Worm (Caenorhabditis elegans): ENCODE data around the gene F22F7.3.

F22F7.3 gene

ce11 chrV:2121910-2122362 is 11.5 kb downstream of the F22F7.3 start, which contains the start of gene F22F7.8:
F22F7.8 (minus strand) TSS chrV:2121960.
- TF ChIP-seq K09A11.1 (tag; optimal IDR thresholded peaks at IDR 0.05; ENCODE audit: insufficient read depth) (no peak), ceh-24 (tag; optimal IDR thresholded peaks at IDR 0.05) (no peak), ceh-19 (GFP tag; optimal IDR thresholded peaks at IDR 0.05) (no peak), pag-3 (tag; optimal IDR thresholded peaks at IDR 0.05; ENCODE audit: borderline replicate concordance) (no peak), eyg-1 (tag; optimal IDR thresholded peaks at IDR 0.05) (no peak), fax-1 (tag; optimal IDR thresholded peaks at IDR 0.05) (no peak), fkh-6 (tag; optimal IDR thresholded peaks at IDR 0.05) (no peak), ceh-31 (tag; optimal IDR thresholded peaks at IDR 0.05) (no peak), hlh-30 (tag; optimal IDR thresholded peaks at IDR 0.05; ENCODE audit: insufficient read depth) (no peak), pat-9 (tag; optimal IDR thresholded peaks at IDR 0.05) (no peak), unc-42 (tag; optimal IDR thresholded peaks at IDR 0.05) (no peak)

ce11 chrV:2122517-2122916 is 12.0 kb downstream of the F22F7.3 start, which contains the start of gene F22F7.2:
F22F7.2 (plus strand) TSS chrV:2122782.
- TF ChIP-seq elt-2 (tag; optimal IDR thresholded peaks at IDR 0.05) (peak; percentile 6), hlh-13 (GFP tag; optimal IDR thresholded peaks at IDR 0.05) (no peak)

- TF ChIP-seq elt-2 (tag; optimal IDR thresholded peaks at IDR 0.05) (no peak), ahr-1 (tag; optimal IDR thresholded peaks at IDR 0.05) (no peak), fkh-6 (tag; optimal IDR thresholded peaks at IDR 0.05) (no peak), F13H6.1 (tag; optimal IDR thresholded peaks at IDR 0.05) (no peak), ets-4 (tag; optimal IDR thresholded peaks at IDR 0.05) (no peak), K02D7.2 (tag; optimal IDR thresholded peaks at IDR 0.05) (no peak), eyg-1 (tag; optimal IDR thresholded peaks at IDR 0.05) (no peak), sdc-2 (tag; optimal IDR thresholded peaks at IDR 0.05) (no peak), elt-4 (tag; optimal IDR thresholded peaks at IDR 0.05) (no peak), hlh-8 (tag; optimal IDR thresholded peaks at IDR 0.05) (no peak), C38D4.7 (GFP tag; optimal IDR thresholded peaks at IDR 0.05) (no peak), hlh-30 (tag; optimal IDR thresholded peaks at IDR 0.05; ENCODE audit: insufficient read depth) (no peak)
Measured at ce11 chrV:2123164-2123563, 12.7 kb downstream of the F22F7.3 start.

ce11 chrV:2126554-2126953 is 16.1 kb downstream of the F22F7.3 start:
- no peak for TF ChIP-seq C38D4.7 (GFP tag; optimal IDR thresholded peaks at IDR 0.05)
- no peak for TF ChIP-seq ahr-1 (tag; optimal IDR thresholded peaks at IDR 0.05)
- TF ChIP-seq K02D7.2 (tag; optimal IDR thresholded peaks at IDR 0.05), result no peak
- no peak for TF ChIP-seq pqm-1 (tag; optimal IDR thresholded peaks at IDR 0.05)
- no peak for TF ChIP-seq elt-2 (tag; optimal IDR thresholded peaks at IDR 0.05)
- no peak for TF ChIP-seq ceh-31 (tag; optimal IDR thresholded peaks at IDR 0.05)

- TF ChIP-seq elt-2 (tag; optimal IDR thresholded peaks at IDR 0.05) (no peak), C08G9.2 (tag; optimal IDR thresholded peaks at IDR 0.05) (peak; percentile 92), tbx-7 (tag; optimal IDR thresholded peaks at IDR 0.05) (peak; percentile 76), zip-5 (tag; optimal IDR thresholded peaks at IDR 0.05) (peak; percentile 48), ref-2 (tag; optimal IDR thresholded peaks at IDR 0.05) (peak; percentile 63), ahr-1 (tag; optimal IDR thresholded peaks at IDR 0.05) (no peak), ceh-9 (tag; optimal IDR thresholded peaks at IDR 0.05) (no peak), ceh-48 (tag; optimal IDR thresholded peaks at IDR 0.05) (no peak), ceh-14 (tag; optimal IDR thresholded peaks at IDR 0.05) (peak; percentile 7), sdc-2 (tag; optimal IDR thresholded peaks at IDR 0.05) (no peak), ceh-19 (GFP tag; optimal IDR thresholded peaks at IDR 0.05) (no peak), ets-4 (tag; optimal IDR thresholded peaks at IDR 0.05) (peak; percentile 71), nhr-11 (tag; optimal IDR thresholded peaks at IDR 0.05) (no peak), tbx-2 (tag; optimal IDR thresholded peaks at IDR 0.05) (peak; percentile 70), hlh-6 (tag; optimal IDR thresholded peaks at IDR 0.05) (no peak), pqm-1 (tag; optimal IDR thresholded peaks at IDR 0.05) (no peak), fax-1 (tag; optimal IDR thresholded peaks at IDR 0.05) (peak; percentile 55), ceh-24 (tag; optimal IDR thresholded peaks at IDR 0.05) (no peak), eyg-1 (tag; optimal IDR thresholded peaks at IDR 0.05) (no peak), hlh-13 (GFP tag; optimal IDR thresholded peaks at IDR 0.05) (no peak), lin-11 (tag; optimal IDR thresholded peaks at IDR 0.05) (no peak), pag-3 (tag; optimal IDR thresholded peaks at IDR 0.05; ENCODE audit: borderline replicate concordance) (no peak), ceh-18 (tag; optimal IDR thresholded peaks at IDR 0.05) (no peak), C38D4.7 (GFP tag; optimal IDR thresholded peaks at IDR 0.05) (no peak), pha-2 (tag; optimal IDR thresholded peaks at IDR 0.05) (no peak), hlh-8 (tag; optimal IDR thresholded peaks at IDR 0.05) (peak; percentile 3), ceh-31 (tag; optimal IDR thresholded peaks at IDR 0.05) (peak; percentile 89), mec-3 (tag; optimal IDR thresholded peaks at IDR 0.05; ENCODE audit: borderline replicate concordance) (peak; percentile 69), sox-4 (tag; optimal IDR thresholded peaks at IDR 0.05) (no peak), K02D7.2 (tag; optimal IDR thresholded peaks at IDR 0.05) (no peak), dmd-4 (tag; optimal IDR thresholded peaks at IDR 0.05; ENCODE audit: borderline replicate concordance) (no peak), ceh-6 (GFP tag; optimal IDR thresholded peaks at IDR 0.05) (no peak), ceh-30 (tag; optimal IDR thresholded peaks at IDR 0.05) (no peak)
Measured at ce11 chrV:2126996-2127585, 16.6 kb downstream of the F22F7.3 start, which contains the start of gene ldp-1. ldp-1 (plus strand) TSS chrV:2127535.

Data from whole organism, late embryonic.